Fruit fly (Drosophila melanogaster): Measurements from ENCODE around the gene Pkc98E.

Gene Pkc98E

DNA sequence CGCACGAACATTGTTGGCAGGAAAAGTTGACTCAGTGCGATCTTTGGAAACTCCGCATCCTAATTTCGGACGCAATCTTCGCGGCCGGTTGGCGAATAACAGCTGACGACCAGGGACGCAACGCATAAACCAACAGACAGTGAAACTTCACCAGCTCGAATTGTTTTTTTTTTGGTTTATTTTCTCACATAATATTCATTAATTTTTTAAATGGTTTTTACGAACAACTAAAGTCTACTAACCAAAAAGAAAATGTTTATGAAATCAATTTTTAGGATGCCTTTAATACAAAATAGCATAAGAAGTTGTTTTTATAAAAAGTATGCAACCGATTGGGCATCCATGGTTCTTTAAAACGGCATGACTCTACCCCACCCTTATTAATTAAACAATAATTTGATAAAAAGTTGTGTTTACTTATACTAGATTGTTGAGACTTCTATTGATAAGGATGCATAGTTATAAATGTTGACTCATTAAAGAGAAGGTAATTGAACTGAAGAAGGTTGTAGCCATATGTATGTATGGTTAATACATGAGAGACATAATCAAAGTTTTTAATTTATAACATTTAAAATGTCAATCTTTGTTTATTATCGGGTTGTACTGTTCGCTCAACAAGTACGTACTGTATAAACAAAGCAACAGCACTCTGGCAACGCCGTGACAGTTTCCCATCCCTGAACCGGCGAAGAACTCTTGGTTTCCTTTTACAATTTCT, 4.9 kb upstream of the Pkc98E start, which contains the start of the genes beta4GalNAcTB and Cpsf100 (continued):
- TF ChIP-seq Sox15 (GFP tag; optimal IDR thresholded peaks at IDR 0.05): peak; percentile 90
- TF ChIP-seq fkh (GFP tag; optimal IDR thresholded peaks at IDR 0.05): peak; percentile 89
- TF ChIP-seq svp (GFP tag): peak; percentile 89
- no peak for TF ChIP-seq vri (GFP tag; optimal IDR thresholded peaks at IDR 0.05)
- TF ChIP-seq Met (GFP tag; optimal IDR thresholded peaks at IDR 0.05): peak; percentile 73
- TF ChIP-seq CG8119 (GFP tag; IDR thresholded peaks at IDR 0.05): peak; percentile 65
- peak; percentile 41 for TF ChIP-seq CG6854 (GFP tag; optimal IDR thresholded peaks at IDR 0.05)
- peak in 1 of 2 experiments; percentile 93 for TF ChIP-seq salr (GFP tag; optimal IDR thresholded peaks at IDR 0.05)
- peak; percentile 85 for TF ChIP-seq CG31627 (GFP tag; optimal IDR thresholded peaks at IDR 0.05)
- TF ChIP-seq CG8319 (GFP tag; optimal IDR thresholded peaks at IDR 0.05): peak; percentile 64
- no peak for TF ChIP-seq CG9139 (GFP tag; optimal IDR thresholded peaks at IDR 0.05)
- peak; percentile 91 for TF ChIP-seq CG32006 (GFP tag; optimal IDR thresholded peaks at IDR 0.05)
- peak; percentile 88 for TF ChIP-seq lz (GFP tag; optimal IDR thresholded peaks at IDR 0.05)
- peak; percentile 68 for TF ChIP-seq Hr4 (GFP tag; optimal IDR thresholded peaks at IDR 0.05)
- TF ChIP-seq CG3919 (GFP tag; optimal IDR thresholded peaks at IDR 0.05): peak; percentile 78
- peak; percentile 82 for TF ChIP-seq cyc (GFP tag; optimal IDR thresholded peaks at IDR 0.05)
- TF ChIP-seq CG11902 (GFP tag; optimal IDR thresholded peaks at IDR 0.05): peak; percentile 87
- peak; percentile 81 for TF ChIP-seq Ets21C (GFP tag; optimal IDR thresholded peaks at IDR 0.05)
- TF ChIP-seq Sox102F (GFP tag; optimal IDR thresholded peaks at IDR 0.05): no peak

DNA sequence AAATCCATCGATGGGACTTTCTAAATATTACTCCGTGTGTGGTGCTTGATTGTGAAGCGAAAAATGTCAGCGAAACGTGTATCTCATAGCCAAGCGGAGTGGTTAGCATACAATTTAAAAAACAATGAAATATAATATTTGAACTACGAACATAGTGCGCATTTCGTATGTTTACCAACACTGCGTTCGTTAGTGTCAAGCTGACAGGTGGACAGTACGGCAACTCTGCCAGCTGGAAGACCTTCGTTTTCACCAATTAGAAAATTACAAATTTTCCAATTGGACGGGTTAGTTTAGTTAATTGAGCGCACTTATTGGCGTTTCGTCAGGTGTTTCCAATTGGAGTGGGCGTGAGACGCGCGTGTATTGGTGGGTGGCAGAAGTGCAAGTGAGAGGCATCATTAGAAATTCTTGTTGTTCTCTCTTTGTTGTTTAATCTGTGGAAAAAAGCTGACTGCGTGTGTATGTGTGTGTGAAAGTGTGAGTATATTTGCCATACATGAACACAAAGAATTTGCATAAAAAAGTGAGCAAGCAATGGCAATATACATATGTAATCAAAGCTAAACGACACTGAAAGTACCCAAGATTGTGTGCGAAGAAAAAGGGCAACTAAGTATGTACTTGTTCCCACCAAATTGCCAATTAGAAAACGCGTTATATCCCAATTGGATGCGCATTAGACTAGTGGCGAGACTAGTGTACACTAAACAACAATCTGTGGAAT, 911 bp downstream of the Pkc98E start:
- TF ChIP-seq CG32006 (GFP tag; optimal IDR thresholded peaks at IDR 0.05) (peak; percentile 48), CG6163 (GFP tag; IDR thresholded peaks at IDR 0.05) (peak; percentile 47; the same call in 2 of the 3 replicates), Hr4 (GFP tag; optimal IDR thresholded peaks at IDR 0.05) (peak; percentile 30), fkh (GFP tag; optimal IDR thresholded peaks at IDR 0.05) (peak; percentile 48), achi (GFP tag; optimal IDR thresholded peaks at IDR 0.05) (peak; percentile 100), net (GFP tag; optimal IDR thresholded peaks at IDR 0.05) (peak; percentile 29), CG10669 (GFP tag; optimal IDR thresholded peaks at IDR 0.05) (no peak), Sox102F (GFP tag; optimal IDR thresholded peaks at IDR 0.05) (no peak), svp (GFP tag) (no peak), Ets96B (tag; optimal IDR thresholded peaks at IDR 0.05) (no peak), CG15336 (GFP tag; IDR thresholded peaks at IDR 0.05) (no peak), salr (GFP tag; optimal IDR thresholded peaks at IDR 0.05) (no peak), Sox15 (GFP tag; optimal IDR thresholded peaks at IDR 0.05) (no peak), Hr39 (GFP tag; optimal IDR thresholded peaks at IDR 0.05) (peak; percentile 64), dsx (GFP tag; optimal IDR thresholded peaks at IDR 0.05; ENCODE audit: poor library complexity, severe bottlenecking) (no peak), eg (GFP tag; IDR thresholded peaks at IDR 0.05) (no peak; the same call in 2 of the 3 replicates), dac (GFP tag; optimal IDR thresholded peaks at IDR 0.05) (no peak), CG8119 (GFP tag; IDR thresholded peaks at IDR 0.05) (0 out of 3 replicates have a peak, but pooled peaks have one; percentile 15), Gug (GFP tag; IDR thresholded peaks at IDR 0.05) (no peak), CG11902 (GFP tag; optimal IDR thresholded peaks at IDR 0.05) (no peak), Lpt (GFP tag; optimal IDR thresholded peaks at IDR 0.05) (no peak), Hr38 (GFP tag; optimal IDR thresholded peaks at IDR 0.05) (no peak), vri (GFP tag; optimal IDR thresholded peaks at IDR 0.05) (peak; percentile 15), Blimp-1 (GFP tag; optimal IDR thresholded peaks at IDR 0.05) (no peak), CG16779 (tag; optimal IDR thresholded peaks at IDR 0.05) (no peak), Sox14 (GFP tag; optimal IDR thresholded peaks at IDR 0.05) (peak; percentile 85), topi (GFP tag; optimal IDR thresholded peaks at IDR 0.05) (no peak), CG1621 (tag; optimal IDR thresholded peaks at IDR 0.05) (no peak), CG6276 (GFP tag; optimal IDR thresholded peaks at IDR 0.05) (no peak), OdsH (GFP tag; optimal IDR thresholded peaks at IDR 0.05) (peak; percentile 10), Ets21C (GFP tag; optimal IDR thresholded peaks at IDR 0.05) (peak; percentile 27), CG3032 (tag; optimal IDR thresholded peaks at IDR 0.05) (no peak), ss (GFP tag; optimal IDR thresholded peaks at IDR 0.05) (no peak), CG11762 (GFP tag; optimal IDR thresholded peaks at IDR 0.05; ENCODE audit: insufficient read depth) (peak; percentile 2), Smox (GFP tag; optimal IDR thresholded peaks at IDR 0.05) (no peak), Eip75B (GFP tag; optimal IDR thresholded peaks at IDR 0.05) (no peak), Met (GFP tag; optimal IDR thresholded peaks at IDR 0.05) (no peak), Eip78C (GFP tag) (peak; percentile 70), acj6 (GFP tag; optimal IDR thresholded peaks at IDR 0.05) (peak; percentile 35)
